Worm (Caenorhabditis elegans) whole organism, midembryonic: ENCODE data around the gene btb-18.

Experiments used
- T22C8.4 ChIP-seq: fragments of 200-800 bp; sonication (Bioruptor generic); IDR thresholded peaks from 2 replicates; pipeline ENCODE4 v1.3.6; 2022; ENCODE audit warnings: missing genetic modification characterization, missing compliant biosample characterization
- cog-1 ChIP-seq: sonication (generic microtip); optimal IDR thresholded peaks from 2 replicates; lab custom pipeline; 2016; ENCODE audit warnings: missing genetic modification characterization, missing compliant biosample characterization
- klf-2 ChIP-seq: fragments of 200-800 bp; sonication (Bioruptor generic); conservative IDR thresholded peaks from 2 replicates; pipeline ENCODE4 v1.3.6; 2022; ENCODE audit warnings: missing genetic modification reagents, missing genetic modification characterization, missing compliant biosample characterization
- med-1 ChIP-seq: sonication (generic microtip); optimal IDR thresholded peaks from 2 replicates; lab custom pipeline; 2017; ENCODE audit warnings: missing genetic modification characterization, mild to moderate bottlenecking, missing compliant biosample characterization, antibody characterized with exemption, missing genetic modification reagents; ENCODE audit not compliant: insufficient read depth
- ref-1 ChIP-seq: fragments of 200-800 bp; sonication (Bioruptor generic); conservative IDR thresholded peaks from 2 replicates; pipeline ENCODE4 v1.3.6; 2022; ENCODE audit warnings: missing genetic modification reagents, missing genetic modification characterization, missing compliant biosample characterization
- tab-1 ChIP-seq: fragments of 200-800 bp; sonication (Bioruptor generic); IDR thresholded peaks from 2 replicates; pipeline ENCODE4 v1.3.6; 2022; ENCODE audit warnings: missing genetic modification characterization, missing compliant biosample characterization
- ztf-23 ChIP-seq: fragments of 200-800 bp; sonication (Bioruptor generic); IDR thresholded peaks from 2 replicates; pipeline ENCODE4 v1.3.6; 2022; ENCODE audit warnings: missing genetic modification reagents, missing genetic modification characterization, missing compliant biosample characterization
- ztf-29 ChIP-seq: fragments of 200-800 bp; sonication (Bioruptor generic); IDR thresholded peaks from 2 replicates; pipeline ENCODE4 v1.3.6; 2022; ENCODE audit warnings: missing genetic modification reagents, missing genetic modification characterization, missing compliant biosample characterization

DNA sequence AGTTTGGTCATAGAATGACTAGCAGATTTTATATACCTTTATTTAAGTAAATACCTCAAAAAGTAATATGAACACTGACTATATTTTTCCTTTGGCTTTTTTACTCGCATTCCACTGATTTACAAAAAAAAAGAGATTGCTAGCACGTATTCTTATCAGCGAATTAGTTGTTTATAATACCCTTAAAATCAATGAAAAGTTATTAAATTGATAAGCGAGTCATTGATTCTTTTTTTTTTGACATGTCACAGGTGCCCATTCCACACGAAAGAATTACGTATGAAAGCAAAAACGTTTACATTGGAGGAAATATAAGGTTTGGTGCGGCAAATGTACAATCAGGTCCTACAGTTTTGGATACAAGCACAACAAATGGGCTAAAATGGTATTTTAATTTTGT lies 2.8 kb upstream of the btb-18 start, which contains the start of gene btb-17:
- TF ChIP-seq ref-1 (GFP tag; lab: Robert Waterston, UW) (no peak), tab-1 (GFP tag; lab: Robert Waterston, UW) (no peak), klf-2 (GFP tag; lab: Robert Waterston, UW) (no peak), ztf-29 (GFP tag; lab: Robert Waterston, UW) (no peak), med-1 (GFP tag; lab: Kevin White, UChicago) (no peak), T22C8.4 (GFP tag; lab: Robert Waterston, UW) (no peak), ztf-23 (no peak), cog-1 (no peak)
